Worm (Caenorhabditis elegans): ENCODE data around the gene chil-17.

chil-17 gene

ce11 chrII:9436009-9436408, 4.0 kb downstream of the chil-17 start, which contains the start of gene kin-16:
kin-16 (minus strand) TSS chrII:9436109.
- TF ChIP-seq flt-1 (GFP tag; IDR thresholded peaks at IDR 0.05) = no peak
- TF ChIP-seq tbx-11 (GFP tag; IDR thresholded peaks at IDR 0.05) = no peak
- TF ChIP-seq ceh-36 (tag; optimal IDR thresholded peaks at IDR 0.05) = no peak
- TF ChIP-seq pes-1 (GFP tag; IDR thresholded peaks at IDR 0.05) = no peak
- no peak for TF ChIP-seq ama-1 (optimal IDR thresholded peaks at IDR 0.05)
- no peak for TF ChIP-seq ceh-13 (GFP tag; optimal IDR thresholded peaks at IDR 0.05)
- no peak for TF ChIP-seq hmbx-1 (tag; optimal IDR thresholded peaks at IDR 0.05)
- TF ChIP-seq sea-1 (GFP tag; conservative IDR thresholded peaks at IDR 0.05) = no peak
- no peak for TF ChIP-seq hnd-1 (tag; optimal IDR thresholded peaks at IDR 0.05)
- no peak for TF ChIP-seq scrt-1 (GFP tag; IDR thresholded peaks at IDR 0.05)
- TF ChIP-seq hmg-4 (GFP tag; optimal IDR thresholded peaks at IDR 0.05) = no peak
- TF ChIP-seq ets-7 (tag; optimal IDR thresholded peaks at IDR 0.05) = no peak
- no peak for TF ChIP-seq B0310.2 (tag; optimal IDR thresholded peaks at IDR 0.05)
- TF ChIP-seq tra-4 (tag; optimal IDR thresholded peaks at IDR 0.05) = no peak
- no peak for TF ChIP-seq tbx-37 (GFP tag; conservative IDR thresholded peaks at IDR 0.05)
- TF ChIP-seq F13C5.2 (tag; optimal IDR thresholded peaks at IDR 0.05) = no peak
- no peak for TF ChIP-seq aly-1 (tag; optimal IDR thresholded peaks at IDR 0.05)

ce11 chrII:9433609-9434008, 6.4 kb downstream of the chil-17 start, which contains the start of gene kin-15:
kin-15 (minus strand) TSS chrII:9433709.
- TF ChIP-seq aly-1 (tag; optimal IDR thresholded peaks at IDR 0.05) = no peak
- no peak for TF ChIP-seq ceh-36 (tag; optimal IDR thresholded peaks at IDR 0.05)
- no peak for TF ChIP-seq F13C5.2 (tag; optimal IDR thresholded peaks at IDR 0.05)
- no peak for TF ChIP-seq sea-1 (GFP tag; conservative IDR thresholded peaks at IDR 0.05)
- no peak for TF ChIP-seq pes-1 (GFP tag; IDR thresholded peaks at IDR 0.05)
- TF ChIP-seq hmg-4 (GFP tag; optimal IDR thresholded peaks at IDR 0.05) = no peak
- TF ChIP-seq hnd-1 (tag; optimal IDR thresholded peaks at IDR 0.05) = no peak
- no peak for TF ChIP-seq B0310.2 (tag; optimal IDR thresholded peaks at IDR 0.05)
- no peak for TF ChIP-seq scrt-1 (GFP tag; IDR thresholded peaks at IDR 0.05)
- no peak for TF ChIP-seq ama-1 (optimal IDR thresholded peaks at IDR 0.05)
- TF ChIP-seq ceh-13 (GFP tag; optimal IDR thresholded peaks at IDR 0.05) = no peak
- TF ChIP-seq tbx-11 (GFP tag; IDR thresholded peaks at IDR 0.05) = no peak
- no peak for TF ChIP-seq tbx-37 (GFP tag; conservative IDR thresholded peaks at IDR 0.05)
- TF ChIP-seq ets-7 (tag; optimal IDR thresholded peaks at IDR 0.05) = no peak
- no peak for TF ChIP-seq flt-1 (GFP tag; IDR thresholded peaks at IDR 0.05)
- no peak for TF ChIP-seq tra-4 (tag; optimal IDR thresholded peaks at IDR 0.05)
- TF ChIP-seq hmbx-1 (tag; optimal IDR thresholded peaks at IDR 0.05) = no peak

- no peak for TF ChIP-seq tbx-37 (GFP tag; conservative IDR thresholded peaks at IDR 0.05)
- TF ChIP-seq hmg-4 (GFP tag; optimal IDR thresholded peaks at IDR 0.05) = no peak
- TF ChIP-seq tbx-11 (GFP tag; IDR thresholded peaks at IDR 0.05) = no peak
- TF ChIP-seq flt-1 (GFP tag; IDR thresholded peaks at IDR 0.05) = no peak
- TF ChIP-seq ets-7 (tag; optimal IDR thresholded peaks at IDR 0.05) = no peak
- TF ChIP-seq ceh-36 (tag; optimal IDR thresholded peaks at IDR 0.05) = no peak
- TF ChIP-seq hnd-1 (tag; optimal IDR thresholded peaks at IDR 0.05) = no peak
- no peak for TF ChIP-seq B0310.2 (tag; optimal IDR thresholded peaks at IDR 0.05)
- TF ChIP-seq scrt-1 (GFP tag; IDR thresholded peaks at IDR 0.05) = no peak
- TF ChIP-seq aly-1 (tag; optimal IDR thresholded peaks at IDR 0.05) = no peak
- TF ChIP-seq sea-1 (GFP tag; conservative IDR thresholded peaks at IDR 0.05) = no peak
- TF ChIP-seq pes-1 (GFP tag; IDR thresholded peaks at IDR 0.05) = no peak
- TF ChIP-seq ama-1 (optimal IDR thresholded peaks at IDR 0.05) = no peak
Measured at ce11 chrII:9431119-9431518, 8.8 kb downstream of the chil-17 start.

ce11 chrII:9427644-9428043, 12.3 kb downstream of the chil-17 start, which contains the start of gene M176.5:
M176.5 (minus strand) TSS chrII:9427744.
- no peak for TF ChIP-seq tbx-11 (GFP tag; IDR thresholded peaks at IDR 0.05)
- TF ChIP-seq B0310.2 (tag; optimal IDR thresholded peaks at IDR 0.05) = no peak
- TF ChIP-seq sea-1 (GFP tag; conservative IDR thresholded peaks at IDR 0.05) = no peak
- TF ChIP-seq hmg-4 (GFP tag; optimal IDR thresholded peaks at IDR 0.05) = no peak
- no peak for TF ChIP-seq ets-7 (tag; optimal IDR thresholded peaks at IDR 0.05)
- TF ChIP-seq tra-4 (tag; optimal IDR thresholded peaks at IDR 0.05) = no peak
- TF ChIP-seq ceh-13 (GFP tag; optimal IDR thresholded peaks at IDR 0.05) = no peak
- TF ChIP-seq F13C5.2 (tag; optimal IDR thresholded peaks at IDR 0.05) = no peak
- no peak for TF ChIP-seq ceh-36 (tag; optimal IDR thresholded peaks at IDR 0.05)
- TF ChIP-seq ama-1 (optimal IDR thresholded peaks at IDR 0.05) = no peak
- TF ChIP-seq pes-1 (GFP tag; IDR thresholded peaks at IDR 0.05) = no peak
- TF ChIP-seq flt-1 (GFP tag; IDR thresholded peaks at IDR 0.05) = no peak
- TF ChIP-seq aly-1 (tag; optimal IDR thresholded peaks at IDR 0.05) = no peak
- no peak for TF ChIP-seq scrt-1 (GFP tag; IDR thresholded peaks at IDR 0.05)
- no peak for TF ChIP-seq tbx-37 (GFP tag; conservative IDR thresholded peaks at IDR 0.05)
- no peak for TF ChIP-seq hmbx-1 (tag; optimal IDR thresholded peaks at IDR 0.05)

ce11 chrII:9426076-9426475, 13.9 kb downstream of the chil-17 start, which contains the start of gene M176.10:
M176.10 (minus strand) TSS chrII:9426176.
- no peak for TF ChIP-seq hnd-1 (tag; optimal IDR thresholded peaks at IDR 0.05)
- TF ChIP-seq tbx-11 (GFP tag; IDR thresholded peaks at IDR 0.05) = no peak
- TF ChIP-seq flt-1 (GFP tag; IDR thresholded peaks at IDR 0.05) = no peak
- TF ChIP-seq pes-1 (GFP tag; IDR thresholded peaks at IDR 0.05) = no peak

ce11 chrII:9421969-9422368, 18.0 kb downstream of the chil-17 start, which contains the start of gene M176.11:
M176.11 (plus strand) TSS chrII:9422269.
- no peak for TF ChIP-seq tra-4 (tag; optimal IDR thresholded peaks at IDR 0.05)
- TF ChIP-seq aly-1 (tag; optimal IDR thresholded peaks at IDR 0.05) = no peak
- no peak for TF ChIP-seq hmg-4 (GFP tag; optimal IDR thresholded peaks at IDR 0.05)
- TF ChIP-seq ceh-36 (tag; optimal IDR thresholded peaks at IDR 0.05) = no peak
- TF ChIP-seq tbx-11 (GFP tag; IDR thresholded peaks at IDR 0.05) = no peak

ce11 chrII:9418843-9419532, 21.0 kb downstream of the chil-17 start:
- TF ChIP-seq ceh-13 (GFP tag; optimal IDR thresholded peaks at IDR 0.05) = no peak
- no peak for TF ChIP-seq ceh-36 (tag; optimal IDR thresholded peaks at IDR 0.05)
- no peak for TF ChIP-seq tbx-11 (GFP tag; IDR thresholded peaks at IDR 0.05)
- TF ChIP-seq F13C5.2 (tag; optimal IDR thresholded peaks at IDR 0.05) = no peak
- TF ChIP-seq flt-1 (GFP tag; IDR thresholded peaks at IDR 0.05) = no peak
- TF ChIP-seq hnd-1 (tag; optimal IDR thresholded peaks at IDR 0.05) = no peak
- no peak for TF ChIP-seq tbx-37 (GFP tag; conservative IDR thresholded peaks at IDR 0.05)
- TF ChIP-seq hmbx-1 (tag; optimal IDR thresholded peaks at IDR 0.05) = no peak
- no peak for TF ChIP-seq tra-4 (tag; optimal IDR thresholded peaks at IDR 0.05)
- TF ChIP-seq scrt-1 (GFP tag; IDR thresholded peaks at IDR 0.05) = no peak
- TF ChIP-seq sea-1 (GFP tag; conservative IDR thresholded peaks at IDR 0.05) = no peak
- TF ChIP-seq hmg-4 (GFP tag; optimal IDR thresholded peaks at IDR 0.05) = no peak
- no peak for TF ChIP-seq ets-7 (tag; optimal IDR thresholded peaks at IDR 0.05)
- TF ChIP-seq aly-1 (tag; optimal IDR thresholded peaks at IDR 0.05) = no peak
- TF ChIP-seq B0310.2 (tag; optimal IDR thresholded peaks at IDR 0.05) = no peak
- no peak for TF ChIP-seq ama-1 (optimal IDR thresholded peaks at IDR 0.05)
- TF ChIP-seq pes-1 (GFP tag; IDR thresholded peaks at IDR 0.05) = no peak
